Worm (Caenorhabditis elegans): ENCODE measurements around the gene Y47D7A.3.
A peak's percentile ranks its signal among the peaks of the same experiment; 100 is the strongest.

The Y47D7A.3 gene

DNA sequence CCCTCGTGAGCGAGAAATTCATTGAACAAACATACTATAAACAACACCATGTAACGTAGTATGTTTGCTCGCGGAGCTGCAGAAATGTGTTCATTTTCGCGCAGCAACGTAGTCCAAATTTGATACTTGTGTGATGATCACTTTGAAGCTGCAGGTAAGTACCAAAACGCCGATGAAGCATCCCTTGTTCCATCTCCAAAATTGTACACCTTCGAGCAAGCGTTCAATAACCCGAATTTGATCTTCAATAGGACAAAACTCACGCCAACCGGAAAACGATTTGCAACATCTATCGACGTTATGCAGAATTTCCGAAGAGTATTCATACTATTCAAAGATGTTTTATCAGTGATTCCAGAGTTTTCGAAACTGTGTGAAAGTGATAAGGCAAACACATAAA, at the start of gene Y47D7A.3:
TSS of gene Y47D7A.3 (plus strand) at position 301 of the 400 bp plus-strand sequence.
- TF ChIP-seq ces-1 (GFP tag; optimal IDR thresholded peaks at IDR 0.05), result no peak
- no peak for TF ChIP-seq nhr-11 (tag; optimal IDR thresholded peaks at IDR 0.05)
- no peak for TF ChIP-seq gei-8 (GFP tag; optimal IDR thresholded peaks at IDR 0.05)
- TF ChIP-seq ZK337.2 (GFP tag; IDR thresholded peaks at IDR 0.05), result no peak
- TF ChIP-seq nhr-6 (tag; optimal IDR thresholded peaks at IDR 0.05), result no peak
- no peak for TF ChIP-seq F26F4.8 (GFP tag; conservative IDR thresholded peaks at IDR 0.05)
- no peak for TF ChIP-seq mep-1 (tag; optimal IDR thresholded peaks at IDR 0.05)
- TF ChIP-seq dve-1 (tag; optimal IDR thresholded peaks at IDR 0.05; ENCODE audit: insufficient read depth), result no peak
- TF ChIP-seq set-16 (GFP tag; IDR thresholded peaks at IDR 0.05), result no peak
- TF ChIP-seq dmd-6 (GFP tag; IDR thresholded peaks at IDR 0.05), result no peak
- no peak for TF ChIP-seq unc-39 (tag; optimal IDR thresholded peaks at IDR 0.05)
- no peak for TF ChIP-seq Y48G9A.11 (GFP tag; IDR thresholded peaks at IDR 0.05)
- no peak for TF ChIP-seq daf-16 (GFP tag; optimal IDR thresholded peaks at IDR 0.05)
- TF ChIP-seq daf-16 (tag; optimal IDR thresholded peaks at IDR 0.05), result no peak
- TF ChIP-seq nhr-48 (tag; optimal IDR thresholded peaks at IDR 0.05), result no peak
- TF ChIP-seq daf-19 (GFP tag; conservative IDR thresholded peaks at IDR 0.05), result no peak
- TF ChIP-seq saeg-2 (GFP tag; IDR thresholded peaks at IDR 0.05), result no peak
- no peak for TF ChIP-seq madf-9 (GFP tag; conservative IDR thresholded peaks at IDR 0.05)
- TF ChIP-seq lsy-2 (tag; optimal IDR thresholded peaks at IDR 0.05), result no peak
- no peak for TF ChIP-seq ceh-28 (tag; optimal IDR thresholded peaks at IDR 0.05)

DNA sequence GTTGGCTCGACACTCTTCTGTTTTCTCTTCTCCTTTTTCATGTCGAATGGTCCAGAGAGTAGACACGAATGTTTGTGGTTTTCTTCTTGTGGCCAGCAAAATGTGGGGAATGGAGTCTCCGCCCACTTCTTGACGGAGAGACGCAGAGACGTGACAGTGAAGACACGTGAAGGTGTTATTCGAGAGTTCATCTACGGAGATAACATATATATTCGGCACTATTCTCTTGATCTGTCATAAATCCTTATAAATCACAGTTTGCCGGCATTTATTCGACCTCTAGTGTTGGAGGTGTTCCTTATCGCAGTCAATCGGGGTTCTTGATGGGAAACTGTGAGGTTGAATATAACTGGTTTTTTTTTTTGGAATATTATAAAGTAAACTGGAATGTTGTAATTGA, 49.2 kb upstream of the Y47D7A.3 start, which contains the start of gene F32D1.3:
TSS of gene F32D1.3 (minus strand) at position 65 of the 400 bp plus-strand sequence.
- TF ChIP-seq unc-62 (GFP tag; optimal IDR thresholded peaks at IDR 0.05 in 1 of 2) (peak in 1 of 2 experiments; percentile 83), unc-62 (tag; optimal IDR thresholded peaks at IDR 0.05) (no peak), nhr-28 (tag; optimal IDR thresholded peaks at IDR 0.05) (peak; percentile 1), mdl-1 (tag; optimal IDR thresholded peaks at IDR 0.05) (peak in 1 of 2 experiments; percentile 14), nhr-48 (tag; optimal IDR thresholded peaks at IDR 0.05) (no peak)

DNA sequence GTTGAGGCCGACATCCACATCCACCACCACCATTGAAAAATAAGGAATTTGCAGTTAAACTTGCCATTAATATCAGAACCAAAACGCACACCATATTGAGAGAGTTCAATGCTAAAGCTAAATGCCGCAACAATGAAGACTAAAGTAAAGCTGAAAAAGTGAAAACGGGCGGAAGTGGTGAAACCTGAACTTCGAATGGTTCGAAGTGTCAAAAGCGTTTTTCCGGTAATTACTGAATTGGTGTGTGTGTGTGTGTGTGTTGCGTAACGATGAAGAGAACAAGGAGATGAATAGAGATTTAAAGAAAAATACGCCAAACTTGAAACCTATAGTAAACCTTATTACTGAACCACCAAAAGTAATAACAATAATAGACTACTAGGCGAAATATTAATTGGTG, 46.2 kb upstream of the Y47D7A.3 start, which contains the start of gene grl-13:
TSS of gene grl-13 (minus strand) at position 101 of the 400 bp plus-strand sequence.
- no peak for TF ChIP-seq T20F7.1 (GFP tag; optimal IDR thresholded peaks at IDR 0.05)
- peak in 1 of 2 experiments; percentile 30 for TF ChIP-seq unc-62 (GFP tag; optimal IDR thresholded peaks at IDR 0.05 in 1 of 2)
- no peak for TF ChIP-seq unc-62 (tag; optimal IDR thresholded peaks at IDR 0.05)

DNA sequence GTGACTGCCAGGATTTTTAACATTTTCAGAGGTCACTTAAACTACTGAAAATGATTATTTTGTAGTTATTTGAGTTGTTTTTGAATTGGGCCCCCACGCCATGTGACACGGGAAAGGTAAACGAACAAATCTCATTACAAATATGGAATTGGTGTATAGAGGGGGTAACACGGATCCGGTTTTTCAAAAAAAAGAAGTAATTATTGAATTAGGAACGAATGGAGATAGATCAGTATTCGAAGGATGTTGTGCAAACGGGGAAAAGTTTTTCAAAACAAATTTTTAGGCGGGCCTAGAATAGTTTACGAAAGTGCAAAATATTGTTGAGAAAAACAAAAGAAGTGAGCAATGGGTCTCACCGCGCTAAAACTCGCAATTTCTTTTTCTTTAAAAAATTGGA, 44.3 kb upstream of the Y47D7A.3 start, which contains the start of gene F32D1.11:
TSS of gene F32D1.11 (minus strand) at position 101 of the 400 bp plus-strand sequence.
- TF ChIP-seq ztf-7 (tag; optimal IDR thresholded peaks at IDR 0.05) (no peak), F26F4.8 (GFP tag; conservative IDR thresholded peaks at IDR 0.05) (no peak), nhr-41 (GFP tag; IDR thresholded peaks at IDR 0.05) (no peak), dpl-1 (GFP tag; optimal IDR thresholded peaks at IDR 0.05) (no peak), dve-1 (tag; optimal IDR thresholded peaks at IDR 0.05; ENCODE audit: insufficient read depth) (no peak), nhr-237 (tag; optimal IDR thresholded peaks at IDR 0.05) (no peak), aly-2 (tag; optimal IDR thresholded peaks at IDR 0.05) (no peak), pqm-1 (tag; optimal IDR thresholded peaks at IDR 0.05) (no peak), ceh-32 (tag; optimal IDR thresholded peaks at IDR 0.05; ENCODE audit: poor library complexity) (no peak), T20F7.1 (GFP tag; optimal IDR thresholded peaks at IDR 0.05) (no peak), D1046.2 (GFP tag; IDR thresholded peaks at IDR 0.05) (no peak), jun-1 (tag; optimal IDR thresholded peaks at IDR 0.05) (no peak), lin-15B (tag; optimal IDR thresholded peaks at IDR 0.05) (no peak), dmd-8 (GFP tag; IDR thresholded peaks at IDR 0.05) (no peak), ZK337.2 (GFP tag; IDR thresholded peaks at IDR 0.05) (no peak), duxl-1 (tag; optimal IDR thresholded peaks at IDR 0.05; ENCODE audit: poor library complexity) (no peak)

All from whole organism, L4 larva.